Fruit fly (Drosophila melanogaster) whole organism, embryonic: Measurements from ENCODE around the gene Rpp14b.

Source experiments
- Antp ChIP-seq: fragments of 200-800 bp; sonication (Bioruptor generic); optimal IDR thresholded peaks from 3 replicates; lab custom pipeline; 2016; ENCODE audit warnings: missing biosample characterization, missing genetic modification characterization
- Asciz ChIP-seq: fragments of 200-800 bp; sonication (Bioruptor generic); optimal IDR thresholded peaks from 2 replicates; lab custom pipeline; 2017; ENCODE audit warnings: missing biosample characterization, mild to moderate bottlenecking, missing genetic modification characterization, missing genetic modification reagents
- Awh ChIP-seq: fragments of 200-800 bp; sonication (Bioruptor generic); IDR thresholded peaks from 2 replicates; pipeline ENCODE4, ENCODE4 v1.3.6; 2022; ENCODE audit warnings: missing biosample characterization, missing genetic modification characterization
- CG1024 ChIP-seq: fragments of 200-800 bp; sonication (Bioruptor generic); IDR thresholded peaks from 2 replicates; pipeline ENCODE4 v1.3.6; 2022; ENCODE audit warnings: missing biosample characterization, missing genetic modification characterization
- CG11093 ChIP-seq: fragments of 200-800 bp; sonication (Bioruptor generic); IDR thresholded peaks from 3 replicates; pipeline ENCODE4 v1.3.6; 2022; ENCODE audit warnings: missing biosample characterization, missing genetic modification characterization
- CG11456 ChIP-seq: fragments of 200-800 bp; sonication (Bioruptor generic); IDR thresholded peaks from 3 replicates; pipeline ENCODE4 v1.3.6; 2022; ENCODE audit warnings: missing biosample characterization, missing genetic modification characterization
- CG12155 ChIP-seq: fragments of 200-800 bp; sonication (Bioruptor generic); optimal IDR thresholded peaks from 3 replicates; lab custom pipeline; 2016; ENCODE audit warnings: missing biosample characterization, missing genetic modification characterization
- CG12299 ChIP-seq: fragments of 200-800 bp; sonication (Bioruptor generic); optimal IDR thresholded peaks from 2 replicates; lab custom pipeline; 2018; ENCODE audit warnings: missing biosample characterization, mild to moderate bottlenecking, missing genetic modification characterization
- CG12391 ChIP-seq: fragments of 200-800 bp; sonication (Bioruptor generic); optimal IDR thresholded peaks from 3 replicates; lab custom pipeline; 2018; ENCODE audit warnings: missing biosample characterization, mild to moderate bottlenecking, missing genetic modification characterization, moderate library complexity
- CG15073 ChIP-seq: fragments of 200-800 bp; sonication (Bioruptor generic); optimal IDR thresholded peaks from 2 replicates; lab custom pipeline; 2016; ENCODE audit warnings: missing biosample characterization, missing genetic modification characterization
- CG18011 ChIP-seq: fragments of 200-800 bp; sonication (Bioruptor generic); optimal IDR thresholded peaks from 2 replicates; lab custom pipeline; 2017; ENCODE audit warnings: missing biosample characterization, missing genetic modification characterization, mild to moderate bottlenecking, moderate library complexity, missing genotype
- CG18262 ChIP-seq: fragments of 200-800 bp; optimal IDR thresholded peaks from 3 replicates; lab custom pipeline; 2019; ENCODE audit warnings: missing biosample characterization, mild to moderate bottlenecking, missing genetic modification characterization, moderate library complexity
- CG2120 ChIP-seq: fragments of 200-800 bp; sonication (Bioruptor generic); optimal IDR thresholded peaks from 3 replicates; lab custom pipeline; 2016; ENCODE audit warnings: missing biosample characterization, missing genetic modification characterization
- CG30020 ChIP-seq: fragments of 200-800 bp; optimal IDR thresholded peaks from 2 replicates; lab custom pipeline; 2019; ENCODE audit warnings: missing biosample characterization, mild to moderate bottlenecking, missing genetic modification characterization, moderate library complexity
- CG3065 ChIP-seq: fragments of 200-800 bp; sonication (Bioruptor generic); optimal IDR thresholded peaks from 2 replicates; lab custom pipeline; 2016; ENCODE audit warnings: missing biosample characterization, missing genetic modification characterization
- CG31441 ChIP-seq: fragments of 200-800 bp; sonication (Bioruptor generic); IDR thresholded peaks from 2 replicates; pipeline ENCODE4 v1.3.6; 2022; ENCODE audit warnings: missing biosample characterization, missing genetic modification characterization
- CG32532 ChIP-seq: fragments of 200-800 bp; sonication (Bioruptor generic); IDR thresholded peaks from 2 replicates; pipeline ENCODE4 v1.3.6; 2022; ENCODE audit warnings: missing biosample characterization, missing genetic modification characterization
- CG34376 ChIP-seq: fragments of 200-800 bp; sonication (Bioruptor generic); optimal IDR thresholded peaks from 2 replicates; lab custom pipeline; 2018; ENCODE audit warnings: missing biosample characterization, mild to moderate bottlenecking, missing genetic modification characterization
- CG3726 ChIP-seq: fragments of 200-800 bp; sonication (Bioruptor generic); IDR thresholded peaks from 3 replicates; pipeline ENCODE4, ENCODE4 v1.3.6; 2022; ENCODE audit warnings: missing biosample characterization, missing genetic modification characterization
- CG4707 ChIP-seq: fragments of 200-800 bp; sonication (Bioruptor generic); optimal IDR thresholded peaks from 2 replicates; lab custom pipeline; 2018; ENCODE audit warnings: missing biosample characterization, mild to moderate bottlenecking, missing genetic modification characterization, moderate library complexity
- CG6765 ChIP-seq: fragments of 200-800 bp; sonication (Bioruptor generic); optimal IDR thresholded peaks from 3 replicates; lab custom pipeline; 2017; ENCODE audit warnings: missing biosample characterization, mild to moderate bottlenecking, missing genetic modification characterization
- CG7357 ChIP-seq: fragments of 200-800 bp; sonication (Bioruptor generic); IDR thresholded peaks from 3 replicates; pipeline ENCODE4 v1.3.6; 2022; ENCODE audit warnings: missing biosample characterization, missing genetic modification characterization
- CG7963 ChIP-seq: fragments of 200-800 bp; sonication (Bioruptor generic); IDR thresholded peaks from 3 replicates; pipeline ENCODE4 v1.3.6; 2022; ENCODE audit warnings: missing biosample characterization, missing genetic modification characterization; ENCODE audit not compliant: partially characterized antibody
- CG9817 ChIP-seq: fragments of 200-800 bp; sonication (Bioruptor generic); optimal IDR thresholded peaks from 2 replicates; lab custom pipeline; 2018; ENCODE audit warnings: missing biosample characterization, mild to moderate bottlenecking, missing genetic modification characterization, moderate library complexity
- CkIIα-i1 ChIP-seq: fragments of 200-800 bp; sonication (Bioruptor generic); IDR thresholded peaks from 2 replicates; pipeline ENCODE4 v1.3.6; 2022; ENCODE audit warnings: missing biosample characterization, missing genetic modification characterization
- D19A ChIP-seq: fragments of 200-800 bp; optimal IDR thresholded peaks from 3 replicates; lab custom pipeline; 2019; ENCODE audit warnings: missing biosample characterization, mild to moderate bottlenecking, missing genetic modification characterization, moderate library complexity
- Dll ChIP-seq: fragments of 200-800 bp; sonication (Bioruptor generic); IDR thresholded peaks from 4 replicates; pipeline ENCODE4 v1.3.6; 2022; ENCODE audit warnings: missing biosample characterization, missing genetic modification characterization; ENCODE audit not compliant: partially characterized antibody
- E2f1 ChIP-seq: fragments of 200-800 bp; sonication (Bioruptor generic); IDR thresholded peaks from 2 replicates; pipeline ENCODE4 v1.3.6; 2022; ENCODE audit warnings: missing biosample characterization, missing genetic modification characterization
- GATAe ChIP-seq: fragments of 200-800 bp; sonication (Bioruptor generic); conservative IDR thresholded peaks from 2 replicates; pipeline ENCODE4 v1.3.6; 2022; ENCODE audit warnings: missing biosample characterization, missing genetic modification characterization
- Gsc ChIP-seq: fragments of 200-800 bp; sonication (Bioruptor generic); IDR thresholded peaks from 2 replicates; pipeline ENCODE4 v1.3.6; 2022; ENCODE audit warnings: missing biosample characterization, missing genetic modification characterization
- HHEX ChIP-seq: fragments of 200-800 bp; sonication (Bioruptor generic); optimal IDR thresholded peaks from 3 replicates; lab custom pipeline; 2017; ENCODE audit warnings: missing biosample characterization, mild to moderate bottlenecking, missing genetic modification characterization, missing genetic modification reagents
- Hr51 ChIP-seq, 2 experiments: fragments of 200-800 bp; sonication (Bioruptor generic); optimal IDR thresholded peaks; 2 replicates in 1 of 2; 3 replicates in 1 of 2; lab custom pipeline; 2016 to 2018; ENCODE audit warnings: missing biosample characterization in 2 of 2, missing genetic modification characterization in 2 of 2, mild to moderate bottlenecking in 1 of 2, moderate library complexity in 1 of 2
- Hsf ChIP-seq: fragments of 200-800 bp; sonication (Bioruptor generic); optimal IDR thresholded peaks from 3 replicates; lab custom pipeline; 2016; ENCODE audit warnings: missing biosample characterization, missing genetic modification characterization
- Kr ChIP-seq: fragments of 200-800 bp; sonication (Bioruptor generic); optimal IDR thresholded peaks from 2 replicates; lab custom pipeline; 2017; ENCODE audit warnings: missing biosample characterization, mild to moderate bottlenecking, missing genetic modification characterization
- Lim3 ChIP-seq: fragments of 200-800 bp; sonication (Bioruptor generic); IDR thresholded peaks from 2 replicates; pipeline ENCODE4 v1.3.6; 2022; ENCODE audit warnings: missing biosample characterization, missing genetic modification characterization
- Mad ChIP-seq: fragments of 200-800 bp; sonication (Bioruptor generic); optimal IDR thresholded peaks from 2 replicates; lab custom pipeline; 2016; ENCODE audit warnings: missing biosample characterization, missing genetic modification characterization
- Med ChIP-seq: fragments of 200-800 bp; sonication (Bioruptor generic); peaks from one replicate; lab custom pipeline; 2016; ENCODE audit warnings: missing biosample characterization, missing genetic modification characterization, mild to moderate bottlenecking, inconsistent platforms, moderate library complexity
- Mrtf ChIP-seq: fragments of 200-800 bp; sonication (Bioruptor generic); IDR thresholded peaks from 3 replicates; pipeline ENCODE4 v1.3.6; 2022; ENCODE audit warnings: missing biosample characterization, missing genetic modification characterization
- Nf-YA ChIP-seq: fragments of 200-800 bp; sonication (Bioruptor generic); IDR thresholded peaks from 2 replicates; pipeline ENCODE4 v1.3.6; 2022; ENCODE audit warnings: missing biosample characterization, missing genetic modification characterization
- Oli ChIP-seq: fragments of 200-800 bp; sonication (Bioruptor generic); optimal IDR thresholded peaks from 2 replicates; lab custom pipeline; 2018; ENCODE audit warnings: missing biosample characterization, mild to moderate bottlenecking, missing genetic modification characterization, moderate library complexity
- az2 ChIP-seq: fragments of 200-800 bp; sonication (Bioruptor generic); optimal IDR thresholded peaks from 3 replicates; lab custom pipeline; 2016; ENCODE audit warnings: missing biosample characterization, missing genetic modification characterization
- bcd ChIP-seq: fragments of 200-800 bp; sonication (Bioruptor generic); optimal IDR thresholded peaks from 2 replicates; lab custom pipeline; 2017; ENCODE audit warnings: missing biosample characterization, mild to moderate bottlenecking, missing genetic modification characterization
- crol ChIP-seq: fragments of 200-800 bp; sonication (Bioruptor generic); IDR thresholded peaks from 2 replicates; pipeline ENCODE4 v1.3.6; 2022; ENCODE audit warnings: missing biosample characterization, missing genetic modification characterization
- insv ChIP-seq, 2 experiments: fragments of 200-800 bp; sonication (Bioruptor generic); optimal IDR thresholded peaks; 3 replicates each; lab custom pipeline; 2016 to 2018; ENCODE audit warnings: missing biosample characterization in 2 of 2, missing genetic modification characterization in 2 of 2
- ken ChIP-seq: fragments of 200-800 bp; sonication (Bioruptor generic); IDR thresholded peaks from 3 replicates; pipeline ENCODE4 v1.3.6; 2022; ENCODE audit warnings: missing biosample characterization, missing genetic modification characterization
- maf-S ChIP-seq: fragments of 200-800 bp; sonication (Bioruptor generic); optimal IDR thresholded peaks from 2 replicates; lab custom pipeline; 2016; ENCODE audit warnings: missing biosample characterization, missing genetic modification characterization
- otp ChIP-seq: fragments of 200-800 bp; sonication (Bioruptor generic); IDR thresholded peaks from 3 replicates; pipeline ENCODE4, ENCODE4 v1.3.6; 2022; ENCODE audit warnings: missing biosample characterization, missing genetic modification characterization
- pum ChIP-seq: fragments of 200-800 bp; sonication (Bioruptor generic); optimal IDR thresholded peaks from 2 replicates; lab custom pipeline; 2016; ENCODE audit warnings: missing biosample characterization, missing genetic modification characterization
- salm ChIP-seq: fragments of 200-800 bp; sonication (Bioruptor generic); optimal IDR thresholded peaks from 2 replicates; lab custom pipeline; 2018; ENCODE audit warnings: missing biosample characterization, mild to moderate bottlenecking, missing genetic modification characterization
- sd ChIP-seq: fragments of 200-800 bp; sonication (Bioruptor generic); optimal IDR thresholded peaks from 3 replicates; lab custom pipeline; 2018; ENCODE audit warnings: missing biosample characterization, mild to moderate bottlenecking, missing genetic modification characterization, moderate library complexity
- slou ChIP-seq: fragments of 200-800 bp; sonication (Bioruptor generic); optimal IDR thresholded peaks from 3 replicates; lab custom pipeline; 2016; ENCODE audit warnings: missing biosample characterization, missing genetic modification characterization
- tx ChIP-seq: fragments of 200-800 bp; sonication (Bioruptor generic); optimal IDR thresholded peaks from 2 replicates; lab custom pipeline; 2016; ENCODE audit warnings: missing biosample characterization, missing genetic modification characterization

Gene Rpp14b

DNA sequence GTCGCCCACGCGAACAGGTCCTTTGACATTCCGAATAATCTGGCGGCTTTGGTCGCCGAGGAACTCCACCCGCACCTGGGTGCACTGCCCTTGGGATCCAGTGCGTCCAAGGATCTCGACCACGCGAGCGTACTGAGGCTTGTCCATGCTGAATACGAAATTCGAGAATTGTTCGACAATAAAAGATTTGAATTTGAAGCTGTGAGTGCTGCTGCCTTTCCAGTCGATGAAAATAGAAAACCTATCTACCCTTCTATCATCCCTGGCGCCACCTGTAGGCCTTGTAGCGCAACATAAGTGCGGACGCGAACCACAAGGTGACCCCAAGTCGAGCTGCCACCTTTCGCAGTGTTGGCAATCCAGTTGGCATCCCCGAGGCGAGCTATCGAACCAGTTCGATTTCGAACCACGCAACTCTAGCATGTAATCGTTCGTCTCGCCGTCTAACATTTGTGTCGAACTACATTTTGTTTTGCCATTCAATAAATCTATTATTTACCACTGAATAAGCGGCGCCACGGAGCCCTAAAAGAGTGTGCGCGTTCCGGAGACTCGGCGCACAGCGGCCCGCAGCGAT, 33.2 kb upstream of the Rpp14b start, which contains the start of the genes RpS28a and Axn (continued):
- TF ChIP-seq D19A (tag; lab: Kevin White, UChicago) (no peak), Mrtf (GFP tag; lab: Robert Waterston, UW) (no peak), az2 (GFP tag; lab: Kevin White, UChicago) (no peak), CG15073 (GFP tag; lab: Kevin White, UChicago) (no peak), Hsf (GFP tag; lab: Kevin White, UChicago) (no peak), CG31441 (GFP tag; lab: Robert Waterston, UW) (no peak), CG4707 (no peak), bcd (GFP tag; lab: Kevin White, UChicago) (no peak), CG34376 (GFP tag; lab: Kevin White, UChicago) (no peak), Lim3 (GFP tag; lab: Robert Waterston, UW) (no peak), CG18262 (tag; lab: Kevin White, UChicago) (no peak), Awh (no peak), Mad (no peak), Gsc (GFP tag; lab: Robert Waterston, UW) (no peak), CG30020 (tag; lab: Kevin White, UChicago) (no peak), CG1024 (GFP tag; lab: Robert Waterston, UW) (no peak), Kr (GFP tag; lab: Kevin White, UChicago) (no peak), pum (GFP tag; lab: Kevin White, UChicago) (no peak), CG12155 (GFP tag; lab: Kevin White, UChicago) (no peak), Hr51 (GFP tag; optimal IDR thresholded peaks at IDR 0.05; lab: Kevin White, UChicago) (no peak), salm (tag; lab: Kevin White, UChicago) (no peak), CkIIα-i1 (GFP tag; lab: Robert Waterston, UW) (no peak), CG6765 (GFP tag; lab: Kevin White, UChicago) (no peak), sd (no peak), CG3726 (no peak), GATAe (no peak), Oli (no peak), CG9817 (tag; lab: Kevin White, UChicago) (peak; percentile 31), Nf-YA (no peak), crol (GFP tag; lab: Robert Waterston, UW) (no peak), HHEX (GFP tag; lab: Kevin White, UChicago) (no peak), E2f1 (GFP tag; lab: Robert Waterston, UW) (no peak), CG11456 (GFP tag; lab: Robert Waterston, UW) (peak; percentile 73; the same call in 2 of the 3 replicates), CG11093 (GFP tag; lab: Robert Waterston, UW) (no peak), insv (GFP tag; optimal IDR thresholded peaks at IDR 0.05; lab: Kevin White, UChicago) (peak in 1 of 2 experiments; percentile 33), CG12299 (peak; percentile 7), CG3065 (GFP tag; lab: Kevin White, UChicago) (no peak), tx (no peak), Antp (no peak), CG18011 (GFP tag; lab: Kevin White, UChicago) (no peak), CG2120 (GFP tag; lab: Kevin White, UChicago) (no peak), Med (GFP tag; lab: Kevin White, UChicago) (peak; percentile 90), CG7963 (GFP tag; lab: Robert Waterston, UW) (no peak), otp (GFP tag; lab: Robert Waterston, UW) (no peak), Asciz (GFP tag; lab: Kevin White, UChicago) (no peak), maf-S (peak; percentile 26), CG12391 (tag; lab: Kevin White, UChicago) (no peak), CG32532 (GFP tag; lab: Robert Waterston, UW) (peak; percentile 59), CG7357 (GFP tag; lab: Robert Waterston, UW) (no peak), ken (GFP tag; lab: Robert Waterston, UW) (0 out of 3 replicates have a peak, but pooled peaks have one; percentile 41), slou (GFP tag; lab: Kevin White, UChicago) (no peak), Dll (peak; percentile 76; the same call in 3 of the 4 replicates)
